Worm (Caenorhabditis elegans) whole organism, L1 larva: ENCODE results near the gene C06E4.2.

Source experiments
- C04F5.9 ChIP-seq: sonication (generic microtip); optimal IDR thresholded peaks from 2 replicates; lab custom pipeline; 2016; ENCODE audit warnings: missing genetic modification characterization, missing compliant biosample characterization
- C34B4.2 ChIP-seq: sonication (generic microtip); optimal IDR thresholded peaks from 2 replicates; lab custom pipeline; 2017; ENCODE audit warnings: mild to moderate bottlenecking, missing genetic modification characterization, missing compliant biosample characterization
- aly-2 ChIP-seq: fragments of 150-350 bp; optimal IDR thresholded peaks from 2 replicates; lab custom pipeline; 2014; ENCODE audit warnings: missing biosample characterization, missing genetic modification characterization
- ama-1 ChIP-seq: fragments of 150-350 bp; optimal IDR thresholded peaks from 2 replicates; lab custom pipeline; 2014
- blmp-1 ChIP-seq: fragments of 150-350 bp; optimal IDR thresholded peaks from 2 replicates; lab custom pipeline; 2014; ENCODE audit warnings: missing biosample characterization, missing genetic modification characterization
- ceh-63 ChIP-seq: fragments of 200-800 bp; sonication (Bioruptor generic); optimal IDR thresholded peaks from 2 replicates; lab custom pipeline; 2018; ENCODE audit warnings: mild to moderate bottlenecking, missing genetic modification characterization, missing compliant biosample characterization
- ceh-90 ChIP-seq: sonication (generic microtip); optimal IDR thresholded peaks from 2 replicates; lab custom pipeline; 2016; ENCODE audit warnings: missing genetic modification characterization, missing compliant biosample characterization
- ces-1 ChIP-seq: fragments of 150-350 bp; optimal IDR thresholded peaks from 2 replicates; lab custom pipeline; 2014; ENCODE audit warnings: missing biosample characterization, missing genetic modification reagents, missing genetic modification characterization
- dsc-1 ChIP-seq: sonication (generic microtip); optimal IDR thresholded peaks from 2 replicates; lab custom pipeline; 2016; ENCODE audit warnings: mild to moderate bottlenecking, missing genetic modification characterization, missing compliant biosample characterization
- efl-3 ChIP-seq: fragments of 200-800 bp; sonication (Bioruptor generic); optimal IDR thresholded peaks from 2 replicates; lab custom pipeline; 2018; ENCODE audit warnings: mild to moderate bottlenecking, missing genetic modification characterization, missing compliant biosample characterization
- egl-27 ChIP-seq, 2 experiments: fragments of 150-350 bp in 1 of 2; sonication (generic microtip); optimal IDR thresholded peaks; 3 replicates each; lab custom pipeline; 2017 to 2018; ENCODE audit warnings: missing biosample characterization in 2 of 2, missing genetic modification characterization in 2 of 2, missing genetic modification reagents in 2 of 2
- elt-2 ChIP-seq: sonication (generic microtip); optimal IDR thresholded peaks from 2 replicates; lab custom pipeline; 2016; ENCODE audit warnings: missing genetic modification characterization, mild to moderate bottlenecking, inconsistent platforms, missing compliant biosample characterization, missing genetic modification reagents
- elt-3 ChIP-seq, 6 experiments: fragments of 150-350 bp in 1 of 6; sonication (generic microtip); optimal IDR thresholded peaks; 2 replicates each; lab custom pipeline; 2017 to 2018; ENCODE audit warnings: missing biosample characterization in 6 of 6, missing genetic modification characterization in 6 of 6, inconsistent platforms in 1 of 6
- ets-5 ChIP-seq: fragments of 200-800 bp; sonication (Bioruptor generic); IDR thresholded peaks from 2 replicates; pipeline ENCODE4 v1.3.6; 2022; ENCODE audit warnings: missing genetic modification characterization, missing compliant biosample characterization
- fkh-4 ChIP-seq: sonication (generic microtip); optimal IDR thresholded peaks from 2 replicates; lab custom pipeline; 2016; ENCODE audit warnings: missing compliant biosample characterization, missing genetic modification characterization, borderline replicate concordance
- hlh-17 ChIP-seq: fragments of 200-800 bp; sonication (Bioruptor generic); optimal IDR thresholded peaks from 2 replicates; lab custom pipeline; 2018; ENCODE audit warnings: missing genetic modification characterization, mild to moderate bottlenecking, missing compliant biosample characterization, moderate library complexity, borderline replicate concordance
- hlh-4 ChIP-seq: sonication (generic microtip); optimal IDR thresholded peaks from 2 replicates; lab custom pipeline; 2016; ENCODE audit warnings: mild to moderate bottlenecking, missing genetic modification characterization, missing compliant biosample characterization
- irx-1 ChIP-seq: sonication (generic microtip); optimal IDR thresholded peaks from 2 replicates; lab custom pipeline; 2016; ENCODE audit warnings: missing genetic modification characterization, missing compliant biosample characterization
- isw-1 ChIP-seq: fragments of 200-800 bp; sonication (Bioruptor generic); IDR thresholded peaks from 2 replicates; pipeline ENCODE4 v1.3.6; 2022; ENCODE audit warnings: missing genetic modification characterization, missing compliant biosample characterization
- jun-1 ChIP-seq: fragments of 150-350 bp; optimal IDR thresholded peaks from 2 replicates; lab custom pipeline; 2014; ENCODE audit warnings: missing biosample characterization, missing genetic modification reagents, missing genetic modification characterization
- lin-35 ChIP-seq, 2 experiments: fragments of 150-350 bp; optimal IDR thresholded peaks; 2 replicates each; lab custom pipeline; 2014; ENCODE audit warnings: missing biosample characterization in 2 of 2, missing genetic modification characterization in 2 of 2, missing genetic modification reagents in 2 of 2
- nhr-237 ChIP-seq: fragments of 150-350 bp; optimal IDR thresholded peaks from 2 replicates; lab custom pipeline; 2014; ENCODE audit warnings: missing biosample characterization, missing genetic modification characterization
- nhr-47 ChIP-seq: sonication (generic microtip); optimal IDR thresholded peaks from 2 replicates; lab custom pipeline; 2016; ENCODE audit warnings: mild to moderate bottlenecking, missing genetic modification characterization, moderate library complexity, missing compliant biosample characterization
- nhr-77 ChIP-seq: fragments of 150-350 bp; optimal IDR thresholded peaks from 2 replicates; lab custom pipeline; 2014; ENCODE audit warnings: missing biosample characterization, missing genetic modification characterization
- rnt-1 ChIP-seq: sonication (generic microtip); optimal IDR thresholded peaks from 2 replicates; lab custom pipeline; 2016; ENCODE audit warnings: mild to moderate bottlenecking, missing genetic modification characterization, moderate library complexity, missing compliant biosample characterization
- snpc-4 ChIP-seq: fragments of 150-350 bp; optimal IDR thresholded peaks from 2 replicates; lab custom pipeline; 2014; ENCODE audit warnings: missing biosample characterization, missing genetic modification characterization
- sptf-1 ChIP-seq: fragments of 150-350 bp; optimal IDR thresholded peaks from 2 replicates; lab custom pipeline; 2014; ENCODE audit warnings: missing biosample characterization, missing genetic modification characterization
- sup-37 ChIP-seq: fragments of 200-800 bp; sonication (Bioruptor generic); optimal IDR thresholded peaks from 2 replicates; lab custom pipeline; 2018; ENCODE audit warnings: mild to moderate bottlenecking, missing genetic modification characterization, missing compliant biosample characterization
- unc-30 ChIP-seq: sonication (generic microtip); optimal IDR thresholded peaks from 2 replicates; lab custom pipeline; 2017; ENCODE audit warnings: missing biosample characterization, missing genetic modification characterization
- unc-98 ChIP-seq: fragments of 200-800 bp; sonication (Bioruptor generic); IDR thresholded peaks from 2 replicates; pipeline ENCODE4 v1.3.6; 2022; ENCODE audit warnings: missing genetic modification characterization, missing compliant biosample characterization
- xbp-1 ChIP-seq: sonication (generic microtip); optimal IDR thresholded peaks from 2 replicates; lab custom pipeline; 2016; ENCODE audit warnings: missing genetic modification characterization, missing compliant biosample characterization
- zip-4 ChIP-seq: fragments of 200-800 bp; sonication (Bioruptor generic); optimal IDR thresholded peaks from 2 replicates; lab custom pipeline; 2018; ENCODE audit warnings: mild to moderate bottlenecking, missing genetic modification characterization, moderate library complexity, missing compliant biosample characterization
- ztf-4 ChIP-seq: fragments of 150-350 bp; optimal IDR thresholded peaks from 2 replicates; lab custom pipeline; 2014; ENCODE audit warnings: missing biosample characterization, missing genetic modification characterization

The C06E4.2 gene

ce11 chrIV:7326613-7327149, 49.9 kb downstream of the C06E4.2 start, which contains the start of gene ifo-1 (continued):
- TF ChIP-seq efl-3 (no peak), hlh-17 (GFP tag; lab: Kevin White, UChicago) (no peak), nhr-77 (no peak), aly-2 (tag; lab: Kevin White, UChicago) (no peak), egl-27 (tag; optimal IDR thresholded peaks at IDR 0.05; lab: Kevin White, UChicago) (no peak), jun-1 (no peak), fkh-4 (no peak), blmp-1 (tag; lab: Kevin White, UChicago) (no peak), nhr-237 (tag; lab: Kevin White, UChicago) (no peak), ets-5 (GFP tag; lab: Robert Waterston, UW) (no peak), elt-2 (tag; lab: Kevin White, UChicago) (peak; percentile 88), nhr-47 (no peak), ces-1 (GFP tag; lab: Kevin White, UChicago) (no peak), C34B4.2 (tag; lab: Kevin White, UChicago) (no peak)

DNA sequence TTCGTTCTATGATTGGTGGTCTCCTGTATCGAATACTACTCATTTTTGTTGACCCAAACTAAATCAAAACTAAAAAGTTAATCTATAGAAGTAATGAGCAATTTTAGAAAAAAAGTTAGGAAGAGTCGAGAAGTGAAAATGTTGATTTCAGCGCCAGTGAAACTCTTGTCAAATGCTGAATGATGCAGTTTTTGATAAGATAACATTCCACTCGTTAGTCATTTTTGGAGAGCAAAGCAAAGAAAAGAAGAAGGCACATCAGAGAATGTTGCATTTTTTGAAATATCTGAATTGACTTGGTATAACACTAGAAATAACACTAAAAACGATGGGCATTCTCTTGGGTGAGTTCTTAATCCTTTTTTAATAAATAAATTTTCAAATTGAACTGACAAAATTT, 52.2 kb downstream of the C06E4.2 start, which contains the start of gene sqst-2:
Gene sqst-2, minus strand, starts transcription at position 58 of the 400 bp plus-strand sequence.
- TF ChIP-seq ama-1 (lab: Kevin White, UChicago) (no peak), irx-1 (tag; lab: Kevin White, UChicago) (no peak), unc-98 (GFP tag; lab: Robert Waterston, UW) (no peak), nhr-77 (no peak), xbp-1 (tag; lab: Kevin White, UChicago) (no peak), zip-4 (no peak), ceh-90 (tag; lab: Kevin White, UChicago) (no peak), sptf-1 (no peak), sup-37 (GFP tag; lab: Kevin White, UChicago) (no peak), hlh-4 (tag; lab: Kevin White, UChicago) (no peak)

ce11 chrIV:7332695-7333094, 55.9 kb downstream of the C06E4.2 start, which contains the start of gene ocr-4:
TSS of gene ocr-4 (minus strand) at chrIV:7332795.
- TF ChIP-seq snpc-4 (no peak), unc-30 (tag; lab: Kevin White, UChicago) (no peak), ceh-63 (GFP tag; lab: Kevin White, UChicago) (no peak), ztf-4 (no peak), lin-35 (GFP tag; optimal IDR thresholded peaks at IDR 0.05; lab: Kevin White, UChicago) (no peak), C04F5.9 (tag; lab: Kevin White, UChicago) (no peak), rnt-1 (tag; lab: Kevin White, UChicago) (no peak), dsc-1 (tag; lab: Kevin White, UChicago) (no peak), isw-1 (GFP tag; lab: Robert Waterston, UW) (no peak), hlh-4 (tag; lab: Kevin White, UChicago) (no peak), elt-3 (tag; optimal IDR thresholded peaks at IDR 0.05; lab: Kevin White, UChicago) (no peak)
